Worm (Caenorhabditis elegans) whole organism, L1 larva: ENCODE measurements around the gene swan-2.

Experiments used
- C34B4.2 ChIP-seq: sonication (generic microtip); optimal IDR thresholded peaks from 2 replicates; lab custom pipeline; 2017; ENCODE audit warnings: mild to moderate bottlenecking, missing genetic modification characterization, missing compliant biosample characterization
- aly-2 ChIP-seq: fragments of 150-350 bp; optimal IDR thresholded peaks from 2 replicates; lab custom pipeline; 2014; ENCODE audit warnings: missing biosample characterization, missing genetic modification characterization
- ceh-82 ChIP-seq, 3 experiments: fragments of 150-350 bp in 1 of 3; sonication (generic microtip) in 2 of 3; optimal IDR thresholded peaks; 2 replicates each; lab custom pipeline; 2014 to 2017; ENCODE audit warnings: missing biosample characterization in 3 of 3, missing genetic modification characterization in 3 of 3
- ceh-88 ChIP-seq: fragments of 200-800 bp; sonication (Bioruptor generic); IDR thresholded peaks from 2 replicates; pipeline ENCODE4 v1.3.6; 2022; ENCODE audit warnings: missing genetic modification characterization, missing compliant biosample characterization
- elt-3 ChIP-seq, 6 experiments: fragments of 150-350 bp in 1 of 6; sonication (generic microtip); optimal IDR thresholded peaks; 2 replicates each; lab custom pipeline; 2017 to 2018; ENCODE audit warnings: missing biosample characterization in 6 of 6, missing genetic modification characterization in 6 of 6, inconsistent platforms in 1 of 6
- lin-39 ChIP-seq: fragments of 150-350 bp; optimal IDR thresholded peaks from 2 replicates; lab custom pipeline; 2014; ENCODE audit warnings: missing biosample characterization, missing genetic modification reagents, missing genetic modification characterization
- lsy-2 ChIP-seq, 2 experiments: fragments of 150-350 bp; optimal IDR thresholded peaks; 2 replicates each; lab custom pipeline; 2014; ENCODE audit warnings: missing biosample characterization in 2 of 2, missing genetic modification characterization in 2 of 2
- nhr-11 ChIP-seq: fragments of 150-350 bp; optimal IDR thresholded peaks from 2 replicates; lab custom pipeline; 2014; ENCODE audit warnings: missing biosample characterization, missing genetic modification characterization
- nhr-20 ChIP-seq: sonication (generic microtip); optimal IDR thresholded peaks from 2 replicates; lab custom pipeline; 2016; ENCODE audit warnings: mild to moderate bottlenecking, missing genetic modification characterization, missing compliant biosample characterization
- nhr-237 ChIP-seq: fragments of 150-350 bp; optimal IDR thresholded peaks from 2 replicates; lab custom pipeline; 2014; ENCODE audit warnings: missing biosample characterization, missing genetic modification characterization
- skn-1 ChIP-seq: fragments of 150-350 bp; optimal IDR thresholded peaks from 2 replicates; lab custom pipeline; 2014; ENCODE audit warnings: missing biosample characterization, missing genetic modification characterization
- unc-86 ChIP-seq: sonication (generic microtip); optimal IDR thresholded peaks from 2 replicates; lab custom pipeline; 2016; ENCODE audit warnings: missing genetic modification characterization, missing compliant biosample characterization
- zag-1 ChIP-seq: fragments of 150-350 bp; optimal IDR thresholded peaks from 2 replicates; lab custom pipeline; 2014; ENCODE audit warnings: missing biosample characterization, missing genetic modification characterization

- TF ChIP-seq ceh-82 (tag; optimal IDR thresholded peaks at IDR 0.05; lab: Kevin White, UChicago) = no peak
- TF ChIP-seq nhr-237 = no peak
- no peak for TF ChIP-seq aly-2
- no peak for TF ChIP-seq nhr-20 (tag; lab: Kevin White, UChicago)
- TF ChIP-seq lsy-2 (tag; optimal IDR thresholded peaks at IDR 0.05; lab: Kevin White, UChicago) = peak in 1 of 2 experiments; percentile 5
- TF ChIP-seq zag-1 (tag; lab: Kevin White, UChicago) = no peak
- no peak for TF ChIP-seq elt-3 (tag; optimal IDR thresholded peaks at IDR 0.05; lab: Kevin White, UChicago)
- TF ChIP-seq lin-39 (tag; lab: Kevin White, UChicago) = no peak
- no peak for TF ChIP-seq C34B4.2 (tag; lab: Kevin White, UChicago)
- no peak for TF ChIP-seq skn-1 (tag; lab: Kevin White, UChicago)
- no peak for TF ChIP-seq ceh-88 (GFP tag; lab: Robert Waterston, UW)
- TF ChIP-seq unc-86 (tag; lab: Kevin White, UChicago) = no peak
- TF ChIP-seq nhr-11 (tag; lab: Kevin White, UChicago) = no peak
These were observed 40.4 kb downstream of the swan-2 start for ce11 chrV:13763723-13764122.
